Worm (Caenorhabditis elegans): ENCODE data around the gene B0244.17.
A peak's percentile ranks its signal among the peaks of the same experiment; 100 is the strongest.

The B0244.17 gene

ce11 chrIII:5734905-5735304 lies 1.9 kb downstream of the B0244.17 start, which contains the start of gene B0244.10:
Gene B0244.10 (plus strand): TSS chrIII:5735158.
- TF ChIP-seq tlp-1 (tag; optimal IDR thresholded peaks at IDR 0.05) (peak; percentile 28), mab-9 (GFP tag; IDR thresholded peaks at IDR 0.05) (no peak), elt-2 (tag; optimal IDR thresholded peaks at IDR 0.05) (peak; percentile 74)

ce11 chrIII:5737708-5738107 lies 4.7 kb downstream of the B0244.17 start, which contains the start of gene B0244.6:
Gene B0244.6 (plus strand): TSS chrIII:5738008.
- no peak for TF ChIP-seq snu-23 (GFP tag; optimal IDR thresholded peaks at IDR 0.05)
- no peak for TF ChIP-seq ama-1 (optimal IDR thresholded peaks at IDR 0.05)
- no peak for TF ChIP-seq elt-2 (tag; optimal IDR thresholded peaks at IDR 0.05)
- TF ChIP-seq irx-1 (tag; optimal IDR thresholded peaks at IDR 0.05): no peak
- no peak for TF ChIP-seq mep-1 (tag; optimal IDR thresholded peaks at IDR 0.05)
- TF ChIP-seq sptf-1 (tag; optimal IDR thresholded peaks at IDR 0.05): no peak
- no peak for TF ChIP-seq isw-1 (GFP tag; IDR thresholded peaks at IDR 0.05)
- TF ChIP-seq efl-3 (GFP tag; optimal IDR thresholded peaks at IDR 0.05): no peak
- TF ChIP-seq unc-98 (GFP tag; IDR thresholded peaks at IDR 0.05): no peak
- no peak for TF ChIP-seq nhr-12 (tag; optimal IDR thresholded peaks at IDR 0.05)
- TF ChIP-seq rnt-1 (tag; optimal IDR thresholded peaks at IDR 0.05): no peak
- TF ChIP-seq zag-1 (tag; optimal IDR thresholded peaks at IDR 0.05): no peak
- no peak for TF ChIP-seq ces-1 (GFP tag; optimal IDR thresholded peaks at IDR 0.05)
- TF ChIP-seq alr-1 (tag; optimal IDR thresholded peaks at IDR 0.05; ENCODE audit: borderline replicate concordance): no peak

- TF ChIP-seq efl-1 (optimal IDR thresholded peaks at IDR 0.05): no peak
- peak in 1 of 2 experiments; percentile 15 for TF ChIP-seq efl-1 (GFP tag; optimal IDR thresholded peaks at IDR 0.05 in 1 of 2)
- no peak for TF ChIP-seq elt-3 (tag; optimal IDR thresholded peaks at IDR 0.05)
Observed at ce11 chrIII:5740666-5741065, 7.6 kb downstream of the B0244.17 start, which contains the start of gene B0244.16. Gene B0244.16 (plus strand): TSS chrIII:5740966.

ce11 chrIII:5743084-5743483 lies 10.1 kb downstream of the B0244.17 start, which contains the start of gene B0244.15:
Gene B0244.15 (plus strand): TSS chrIII:5743384.
- TF ChIP-seq ets-5 (GFP tag; IDR thresholded peaks at IDR 0.05): no peak
- TF ChIP-seq lin-15B (tag; optimal IDR thresholded peaks at IDR 0.05): no peak
- no peak for TF ChIP-seq aly-2 (tag; optimal IDR thresholded peaks at IDR 0.05)
- no peak for TF ChIP-seq hpl-2 (GFP tag; optimal IDR thresholded peaks at IDR 0.05)
- no peak for TF ChIP-seq swsn-7 (tag; optimal IDR thresholded peaks at IDR 0.05)
- no peak for TF ChIP-seq lin-14 (GFP tag; optimal IDR thresholded peaks at IDR 0.05)
- TF ChIP-seq ztf-4 (tag; optimal IDR thresholded peaks at IDR 0.05): no peak
- no peak for TF ChIP-seq unc-86 (tag; optimal IDR thresholded peaks at IDR 0.05)
- no peak for TF ChIP-seq zag-1 (tag; optimal IDR thresholded peaks at IDR 0.05)
- TF ChIP-seq sox-4 (tag; optimal IDR thresholded peaks at IDR 0.05): no peak
- no peak for TF ChIP-seq mdl-1 (tag; optimal IDR thresholded peaks at IDR 0.05)
- no peak for TF ChIP-seq ama-1 (optimal IDR thresholded peaks at IDR 0.05)
- TF ChIP-seq mep-1 (tag; optimal IDR thresholded peaks at IDR 0.05): no peak
- TF ChIP-seq fos-1 (tag; optimal IDR thresholded peaks at IDR 0.05): no peak
- no peak for TF ChIP-seq C34B4.2 (tag; optimal IDR thresholded peaks at IDR 0.05)
- TF ChIP-seq alr-1 (tag; optimal IDR thresholded peaks at IDR 0.05; ENCODE audit: borderline replicate concordance): no peak
- TF ChIP-seq sup-37 (GFP tag; optimal IDR thresholded peaks at IDR 0.05): no peak
- no peak for TF ChIP-seq hlh-4 (tag; optimal IDR thresholded peaks at IDR 0.05)
- TF ChIP-seq pag-3 (tag; optimal IDR thresholded peaks at IDR 0.05; ENCODE audit: borderline replicate concordance, insufficient read depth): no peak
- no peak for TF ChIP-seq F16B12.6 (tag; optimal IDR thresholded peaks at IDR 0.05)

- TF ChIP-seq ama-1 (optimal IDR thresholded peaks at IDR 0.05) (no peak), unc-86 (tag; optimal IDR thresholded peaks at IDR 0.05) (no peak), nhr-84 (tag; optimal IDR thresholded peaks at IDR 0.05) (no peak), mef-2 (tag; optimal IDR thresholded peaks at IDR 0.05) (no peak), ceh-82 (tag; optimal IDR thresholded peaks at IDR 0.05) (no peak), efl-3 (GFP tag; optimal IDR thresholded peaks at IDR 0.05) (no peak)
Observed at ce11 chrIII:5744579-5744978, 11.6 kb downstream of the B0244.17 start, which contains the start of gene B0244.5. Gene B0244.5 (plus strand): TSS chrIII:5744879.
